Fruit fly (Drosophila melanogaster) ovary, adult (tissue): ENCODE data around the gene Kyat.
A peak's percentile ranks its signal among the peaks of the same experiment; 100 is the strongest.

Experiments used
- CG17801 ChIP-seq: fragments of 200-800 bp; optimal IDR thresholded peaks from 2 replicates; lab custom pipeline; 2019; ENCODE audit warnings: missing biosample characterization, mild to moderate bottlenecking, missing genetic modification characterization, moderate library complexity; ENCODE audit not compliant: partially characterized antibody

Gene Kyat

DNA sequence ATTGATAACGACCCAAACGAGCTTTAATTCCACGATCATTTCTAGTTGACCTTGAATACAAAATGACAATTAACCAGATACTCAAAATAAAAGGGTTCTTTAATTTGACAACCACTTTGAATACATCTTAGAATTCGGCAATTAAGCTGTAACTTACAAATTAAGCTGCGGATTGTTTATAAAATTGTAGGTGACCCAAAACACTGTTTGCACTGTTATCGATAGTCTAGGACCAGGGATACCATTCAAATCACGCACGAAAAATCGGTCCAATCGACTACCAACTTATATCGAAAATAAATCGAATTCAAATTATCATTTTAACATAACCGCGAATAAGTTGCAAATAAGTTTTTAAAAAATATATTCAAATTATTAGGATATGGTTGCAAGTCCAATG, at the start of gene Kyat:
Gene Kyat (minus strand): TSS at position 228 of the 400 bp plus-strand sequence.
- TF ChIP-seq CG17801 (GFP tag; lab: Kevin White, UChicago) = peak; percentile 29

DNA sequence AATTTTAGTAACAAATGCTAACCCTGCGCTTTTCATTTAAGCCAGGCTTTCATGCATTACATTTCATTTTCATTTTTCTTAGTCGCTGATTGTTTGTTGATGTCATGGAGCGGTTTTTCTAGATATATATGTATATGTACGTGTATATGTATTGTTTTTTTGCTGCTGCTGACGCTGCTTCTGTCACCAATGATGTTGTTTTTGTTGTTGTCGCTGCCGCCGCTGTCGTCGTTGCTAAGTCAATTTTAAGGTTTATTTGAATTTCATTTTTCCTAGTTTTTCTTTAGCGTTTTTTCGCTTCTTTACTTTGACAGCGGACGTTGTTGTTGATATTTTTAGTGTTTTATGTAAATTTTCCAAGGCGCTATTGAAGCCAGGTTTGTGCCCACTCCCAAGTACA, 47.8 kb upstream of the Kyat start:
- TF ChIP-seq CG17801 (GFP tag; lab: Kevin White, UChicago) = no peak

DNA sequence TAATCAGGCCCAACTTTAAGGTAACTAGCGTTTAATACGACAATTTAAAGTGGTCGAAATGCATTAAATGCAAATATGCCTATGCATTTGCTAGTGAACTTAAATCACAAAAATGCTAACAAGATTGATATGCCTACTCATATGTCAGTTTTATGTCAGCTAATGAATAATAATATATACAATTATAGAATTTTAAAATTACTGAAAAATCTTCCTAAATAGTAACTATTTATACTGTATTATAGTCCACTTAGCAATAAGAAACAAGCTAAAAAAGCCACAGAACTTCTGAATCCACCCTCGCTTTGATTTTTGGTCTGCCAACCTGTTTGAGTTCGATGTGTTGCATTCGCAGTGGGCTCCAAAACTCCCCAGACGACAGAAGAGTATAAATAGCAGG, 47.4 kb upstream of the Kyat start:
- TF ChIP-seq CG17801 (GFP tag; lab: Kevin White, UChicago) = no peak

DNA sequence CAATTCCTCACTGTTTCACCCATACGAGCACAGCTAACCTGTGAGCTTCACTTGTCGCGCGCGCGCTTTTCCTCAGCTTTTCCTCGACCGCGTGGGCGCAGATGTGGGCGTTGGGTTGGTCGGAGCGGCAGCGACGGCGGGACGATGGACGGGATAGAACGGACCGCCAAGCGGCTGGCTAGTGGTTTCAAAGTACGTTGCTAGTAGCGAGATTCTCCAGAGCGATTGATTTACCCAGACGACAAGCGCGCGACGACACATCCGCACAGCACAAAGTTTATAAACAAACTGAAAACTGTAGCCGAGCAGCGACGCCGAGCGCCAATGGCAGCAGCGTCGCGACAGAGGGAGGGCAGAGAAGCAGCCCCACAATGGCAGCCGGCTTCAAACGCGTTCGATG, 46.9 kb upstream of the Kyat start, which contains the start of gene CG6959:
Gene CG6959 (minus strand): TSS at position 292 of the 400 bp plus-strand sequence.
- no peak for TF ChIP-seq CG17801 (GFP tag; lab: Kevin White, UChicago)

DNA sequence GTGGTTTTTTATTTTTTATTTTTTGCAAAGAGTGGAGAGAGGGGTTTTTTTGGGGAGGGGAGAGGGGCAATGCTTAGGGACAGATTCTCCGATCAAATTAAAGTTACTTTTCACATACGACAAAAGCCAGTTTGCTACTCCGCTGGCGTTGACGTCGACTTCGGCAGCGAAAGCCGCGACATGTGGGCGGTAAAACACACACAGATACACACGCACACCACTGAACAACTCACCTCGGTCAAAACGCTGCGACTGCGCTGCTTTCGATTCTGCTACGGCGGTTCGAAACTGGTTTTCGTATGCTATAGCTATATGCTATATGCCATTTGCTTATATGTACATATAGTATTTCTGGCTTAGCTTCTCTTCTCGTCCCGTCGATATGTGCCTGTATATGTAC, 46.3 kb upstream of the Kyat start:
- TF ChIP-seq CG17801 (GFP tag; lab: Kevin White, UChicago) = no peak

DNA sequence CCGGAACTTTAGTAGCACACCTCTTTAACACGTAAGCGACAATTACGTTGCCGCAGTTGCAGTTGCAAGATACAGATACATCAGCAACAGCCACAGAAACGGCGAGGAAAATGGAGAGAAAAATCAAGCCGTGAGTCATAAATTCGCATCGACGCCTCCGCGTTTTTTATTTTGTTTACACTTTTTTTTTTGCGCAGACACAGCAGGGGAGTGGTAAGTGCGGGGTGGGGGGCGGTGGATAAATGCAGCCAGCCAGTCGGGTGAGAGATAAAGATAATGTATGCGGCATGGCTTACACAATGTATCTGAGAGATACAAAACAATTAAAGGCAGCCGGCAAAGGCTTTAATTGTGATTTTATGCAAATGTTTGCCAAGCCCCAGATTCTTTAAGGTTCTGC, 42.8 kb upstream of the Kyat start:
- no peak for TF ChIP-seq CG17801 (GFP tag; lab: Kevin White, UChicago)

DNA sequence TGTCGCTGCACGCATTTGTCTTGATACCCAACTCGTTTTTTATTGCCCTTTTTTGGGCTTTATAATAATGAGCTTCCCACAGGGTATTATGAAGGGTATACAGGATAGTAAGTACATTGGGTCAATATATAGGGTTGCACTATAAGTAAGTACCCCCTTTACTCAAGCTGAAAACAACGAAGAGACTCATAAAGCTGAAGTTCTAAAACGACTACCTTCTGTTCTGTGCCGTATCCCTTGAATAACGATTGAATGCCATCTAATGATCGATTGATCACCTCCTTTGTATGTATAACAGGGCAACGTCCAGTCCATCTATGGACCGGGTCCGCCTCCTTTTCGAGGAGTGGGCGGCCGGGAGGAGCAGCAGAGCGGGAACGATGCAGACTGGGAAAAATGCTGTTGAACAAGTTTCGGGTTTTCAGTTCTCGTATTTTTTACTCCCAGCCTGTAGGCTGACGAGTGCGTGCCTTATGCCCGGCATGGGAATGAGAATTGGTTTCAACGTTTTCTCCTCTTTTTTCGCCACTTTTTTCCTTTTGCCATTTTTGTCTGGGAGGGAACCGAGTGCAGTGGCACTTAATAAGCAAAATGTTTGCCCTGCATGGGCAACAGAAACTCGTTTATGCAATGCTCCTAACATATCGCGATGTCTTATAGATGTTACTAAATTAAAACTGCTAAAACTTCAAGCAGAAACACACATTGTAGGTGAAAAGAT, 37.4 kb upstream of the Kyat start:
- TF ChIP-seq CG17801 (GFP tag; lab: Kevin White, UChicago) = no peak

DNA sequence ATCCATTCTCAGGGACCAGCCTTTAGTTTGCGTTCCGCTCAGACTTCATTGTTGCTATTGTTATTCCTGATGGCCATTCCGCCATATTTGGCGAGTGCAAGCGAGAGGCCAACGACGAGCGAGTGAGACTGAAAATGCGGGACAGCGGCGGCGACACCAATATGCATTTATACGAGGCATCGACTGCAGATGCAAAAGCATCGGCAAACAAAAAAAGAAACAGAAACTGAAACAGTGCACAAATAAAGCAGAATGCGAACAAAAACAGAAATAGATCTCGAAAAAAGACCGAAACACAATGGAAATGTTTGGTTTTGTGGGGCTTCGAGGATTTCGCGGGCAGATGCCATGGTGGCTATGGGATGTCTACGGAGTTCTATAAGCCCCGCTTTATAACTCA, 36.8 kb upstream of the Kyat start:
- no peak for TF ChIP-seq CG17801 (GFP tag; lab: Kevin White, UChicago)

DNA sequence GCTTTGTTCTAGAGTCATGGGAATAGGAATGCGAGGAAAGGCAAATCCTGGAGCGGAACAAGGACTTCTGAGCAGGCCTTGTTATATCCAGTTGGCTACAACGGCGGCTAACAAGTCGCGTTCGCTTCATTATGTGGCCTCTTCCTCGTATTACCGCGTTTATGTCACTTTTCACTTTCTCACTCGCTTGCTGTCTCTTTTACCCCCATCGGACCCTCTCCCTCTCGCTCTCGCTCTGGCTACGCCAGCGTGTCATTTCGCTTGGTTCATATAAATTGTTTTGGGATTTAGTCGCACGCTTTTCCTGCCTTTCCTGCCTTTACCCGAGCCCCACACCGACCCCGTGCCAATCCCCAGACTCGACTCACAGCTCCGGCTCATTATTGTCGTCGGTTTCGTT, 34.0 kb upstream of the Kyat start:
- TF ChIP-seq CG17801 (GFP tag; lab: Kevin White, UChicago) = no peak

DNA sequence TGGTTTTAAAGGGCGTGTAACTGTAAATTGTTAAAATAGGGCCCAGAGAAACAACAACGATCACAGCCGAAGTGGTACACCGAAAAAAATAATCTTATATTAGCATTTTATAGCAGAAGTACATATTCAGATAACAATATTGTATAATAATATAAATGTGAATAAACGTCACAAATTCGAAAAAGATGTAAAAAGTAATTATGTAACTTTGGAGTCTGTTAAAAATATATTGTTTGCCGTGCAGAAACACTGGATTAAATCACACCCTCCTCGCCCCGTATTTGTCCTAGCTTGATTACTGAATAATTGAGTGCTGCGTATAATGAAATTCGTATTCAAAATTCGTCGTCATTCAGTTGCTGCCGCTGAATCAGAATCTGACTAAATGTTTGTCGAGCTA, 32.9 kb upstream of the Kyat start:
- TF ChIP-seq CG17801 (GFP tag; lab: Kevin White, UChicago) = no peak

DNA sequence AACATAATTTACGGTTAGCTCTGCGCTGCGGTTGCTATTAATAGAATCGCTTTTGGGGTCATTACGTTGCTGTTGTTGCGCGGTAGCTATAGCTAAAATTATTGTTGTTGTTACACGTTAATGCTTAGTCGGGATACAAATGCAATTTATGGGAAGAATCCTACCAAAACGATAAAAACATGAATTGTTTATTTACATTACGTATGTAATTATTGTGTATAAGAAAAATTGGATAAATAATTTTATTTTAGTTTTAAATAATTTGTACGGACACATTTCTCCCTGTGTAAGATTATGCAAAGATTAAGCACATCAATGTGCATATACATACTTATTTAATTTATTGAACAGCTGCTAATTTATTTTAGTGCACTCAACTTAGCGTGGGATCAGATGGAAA, 29.6 kb upstream of the Kyat start:
- TF ChIP-seq CG17801 (GFP tag; lab: Kevin White, UChicago) = no peak

DNA sequence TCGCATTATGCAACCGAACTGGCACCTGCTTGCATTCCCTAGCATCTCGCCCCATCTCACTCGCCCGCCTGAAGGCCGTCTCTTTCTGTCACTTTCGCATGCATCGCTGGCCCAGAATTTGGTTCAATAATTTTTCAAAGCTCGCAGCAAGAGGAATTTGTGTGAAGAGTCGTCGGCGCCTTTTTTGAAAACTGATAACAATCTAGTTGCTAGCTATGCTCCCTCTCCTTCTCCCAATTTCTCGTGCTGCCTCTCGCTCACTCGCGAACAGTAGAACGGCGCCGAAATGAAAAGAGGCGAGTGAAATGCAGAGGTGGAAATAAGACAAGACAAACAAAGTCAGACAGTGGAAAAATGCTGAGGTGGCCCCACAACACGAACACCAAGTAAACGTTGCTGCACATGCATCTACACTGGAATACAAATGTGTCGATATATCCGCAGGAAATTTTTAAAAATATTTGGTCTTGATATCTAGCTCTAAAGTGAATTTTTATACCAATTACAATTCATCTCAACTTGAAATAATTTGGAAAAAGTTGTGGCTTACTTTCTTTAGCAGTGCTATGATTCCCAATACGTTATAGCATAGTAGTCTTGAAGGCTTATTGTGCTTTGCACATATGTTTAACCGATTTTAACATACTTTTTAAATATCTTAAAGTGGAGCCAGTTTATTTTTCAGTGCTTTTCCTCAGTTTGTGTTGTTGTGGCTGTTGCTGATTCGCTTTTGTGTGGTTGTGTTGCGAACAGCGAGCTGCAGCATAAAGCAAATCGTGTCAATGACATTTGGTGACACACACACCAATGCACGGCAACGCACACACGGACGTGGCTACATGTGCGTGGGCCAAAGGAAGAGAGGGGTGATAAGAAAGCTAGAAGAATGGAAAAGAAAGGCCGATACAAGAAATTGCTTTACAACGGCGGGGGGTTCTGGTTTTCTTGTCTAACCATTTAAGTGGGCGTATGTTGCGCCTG, 28.9 kb upstream of the Kyat start:
- peak; percentile 92 for TF ChIP-seq CG17801 (GFP tag; lab: Kevin White, UChicago)

DNA sequence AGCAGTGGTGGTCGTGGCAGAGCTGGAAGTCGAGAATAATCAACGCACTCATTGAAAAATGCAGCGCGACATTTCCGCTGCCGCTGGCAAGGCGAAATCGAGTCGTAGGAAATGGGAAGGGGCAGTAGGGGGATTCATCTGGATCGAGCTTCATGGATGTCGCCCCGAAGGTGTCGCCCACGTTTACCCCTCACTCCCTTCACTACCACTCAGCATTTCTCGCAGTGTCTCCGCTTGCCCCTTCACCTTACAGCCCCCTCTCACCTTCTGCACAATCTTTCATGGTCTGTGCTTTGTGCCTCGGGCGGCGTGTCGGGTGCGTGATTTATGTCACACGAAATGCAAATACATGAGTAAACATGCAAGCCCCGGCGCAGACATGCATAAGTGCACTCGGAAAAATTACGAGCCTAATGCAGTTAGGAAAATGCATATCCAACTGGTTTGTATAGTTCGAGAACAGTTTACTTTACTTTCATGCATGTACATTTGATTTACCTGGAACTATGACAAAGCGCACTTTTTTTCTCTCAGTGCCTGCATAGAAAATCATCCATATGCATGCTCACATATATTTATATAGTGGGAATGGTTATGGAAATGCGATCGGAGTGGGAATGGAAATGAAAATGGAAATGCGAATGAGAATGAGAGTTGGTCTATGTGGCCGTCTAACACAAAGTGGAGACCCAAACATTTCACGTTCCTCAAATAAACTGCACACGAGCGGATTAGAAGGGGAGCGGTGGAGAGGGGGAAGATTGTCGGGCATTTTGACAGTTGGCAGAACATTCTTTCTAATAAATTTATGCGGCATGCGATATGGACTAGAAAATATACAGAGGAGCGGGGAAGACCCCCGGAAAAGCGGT, 27.3 kb upstream of the Kyat start:
- TF ChIP-seq CG17801 (GFP tag; lab: Kevin White, UChicago) = peak; percentile 13

DNA sequence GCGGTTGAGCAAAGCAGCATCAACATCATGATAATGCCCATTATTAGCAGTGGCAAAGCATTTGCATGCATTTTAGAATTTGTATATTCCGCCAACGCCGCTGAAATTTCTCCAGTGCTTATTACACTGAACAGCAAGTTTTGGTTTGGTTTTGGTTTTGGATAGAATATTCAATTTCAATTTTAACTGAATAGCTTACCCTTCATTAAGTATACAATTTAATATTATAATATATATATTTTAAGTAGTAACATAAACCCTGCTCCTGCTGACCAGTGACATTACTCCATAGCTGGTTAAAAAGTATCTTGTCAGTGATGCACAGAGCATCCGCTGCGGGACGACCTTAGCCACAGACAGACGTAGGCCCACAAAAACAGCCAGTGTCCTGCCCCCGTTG, 25.1 kb upstream of the Kyat start:
- TF ChIP-seq CG17801 (GFP tag; lab: Kevin White, UChicago) = no peak

DNA sequence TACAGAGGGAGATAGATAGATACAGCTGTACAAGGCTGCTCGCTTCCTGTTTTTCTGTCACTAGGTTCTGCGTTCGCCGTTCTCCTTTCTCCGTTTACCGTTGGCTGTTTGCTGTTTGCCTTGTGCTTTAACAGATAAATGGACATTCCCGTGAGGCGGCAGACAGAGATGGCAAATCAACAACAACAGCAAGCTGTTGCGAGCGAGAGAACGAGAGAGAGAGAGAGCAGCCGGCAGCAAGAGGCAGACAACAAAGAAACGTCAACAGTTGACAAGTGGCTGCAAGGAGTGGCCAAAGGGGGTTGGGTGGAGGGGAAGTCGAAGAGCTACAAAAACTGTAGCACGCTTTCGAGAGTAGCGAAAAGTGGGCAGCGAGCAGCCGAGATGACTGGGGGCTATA, 11.1 kb upstream of the Kyat start:
- TF ChIP-seq CG17801 (GFP tag; lab: Kevin White, UChicago) = no peak
